Worm (Caenorhabditis elegans): ENCODE measurements around the gene K08E4.8.
A peak's percentile ranks its signal among the peaks of the same experiment; 100 is the strongest.

K08E4.8 gene

ce11 chrIV:12080807-12081206, 19.7 kb upstream of the K08E4.8 start:
- no peak for TF ChIP-seq elt-3 (tag; optimal IDR thresholded peaks at IDR 0.05)
- no peak for TF ChIP-seq F13H6.1 (tag; optimal IDR thresholded peaks at IDR 0.05)
- TF ChIP-seq ztf-1 (GFP tag; conservative IDR thresholded peaks at IDR 0.05) = no peak
- no peak for TF ChIP-seq dmd-4 (tag; optimal IDR thresholded peaks at IDR 0.05)
- TF ChIP-seq R02D3.7 (tag; optimal IDR thresholded peaks at IDR 0.05) = no peak
- no peak for TF ChIP-seq nhr-21 (tag; optimal IDR thresholded peaks at IDR 0.05)
- no peak for TF ChIP-seq gmeb-1 (tag; optimal IDR thresholded peaks at IDR 0.05)
- no peak for TF ChIP-seq unc-39 (tag; optimal IDR thresholded peaks at IDR 0.05)
- TF ChIP-seq mdl-1 (tag; optimal IDR thresholded peaks at IDR 0.05) = no peak
- TF ChIP-seq egl-27 (tag; optimal IDR thresholded peaks at IDR 0.05) = no peak
- TF ChIP-seq nhr-237 (tag; optimal IDR thresholded peaks at IDR 0.05) = no peak

DNA sequence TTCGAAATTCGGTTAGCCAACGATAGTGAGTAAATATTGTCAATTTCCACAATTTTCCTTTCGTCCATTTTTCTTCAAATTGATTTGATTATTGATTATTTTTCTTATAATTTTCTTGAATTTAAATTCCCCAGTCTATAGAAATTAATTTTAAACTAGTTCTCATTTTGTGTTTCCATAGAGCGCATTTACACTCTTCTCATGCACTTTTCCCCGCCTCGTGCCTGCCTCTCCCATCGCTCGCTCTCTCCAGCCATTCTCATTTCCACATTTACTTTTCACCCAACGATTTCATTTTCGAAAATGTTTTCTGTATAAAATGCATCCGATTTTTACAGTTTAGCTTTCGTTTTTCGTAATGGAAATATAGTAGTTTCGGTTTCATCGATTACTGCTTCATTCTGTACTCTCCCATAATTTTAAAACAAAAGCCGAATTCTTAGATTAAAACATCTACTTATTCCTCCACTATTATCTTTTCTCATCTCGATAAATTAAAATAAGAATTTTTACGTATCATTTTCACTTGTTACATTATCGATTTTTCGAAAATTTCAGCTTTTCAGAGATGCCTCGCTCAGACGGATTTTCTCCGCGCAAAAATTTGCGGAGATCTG, 17.9 kb upstream of the K08E4.8 start, which contains the start of gene lex-1:
Gene lex-1 (plus strand): TSS at position 567 of the 617 bp plus-strand sequence.
- TF ChIP-seq lin-13 (GFP tag; optimal IDR thresholded peaks at IDR 0.05) = peak; percentile 34
- peak; percentile 72 for TF ChIP-seq unc-55 (GFP tag; optimal IDR thresholded peaks at IDR 0.05)
- TF ChIP-seq unc-62 (GFP tag; optimal IDR thresholded peaks at IDR 0.05) = no peak
- peak; percentile 60 for TF ChIP-seq C34F6.9 (tag; optimal IDR thresholded peaks at IDR 0.05)
- no peak for TF ChIP-seq sma-9 (GFP tag; optimal IDR thresholded peaks at IDR 0.05)
- no peak for TF ChIP-seq sma-9 (tag; optimal IDR thresholded peaks at IDR 0.05)
- TF ChIP-seq ZK546.5 (tag; optimal IDR thresholded peaks at IDR 0.05) = no peak
- peak; percentile 10 for TF ChIP-seq crh-2 (tag; optimal IDR thresholded peaks at IDR 0.05)
- no peak for TF ChIP-seq skn-1 (tag; optimal IDR thresholded peaks at IDR 0.05)
- peak; percentile 71 for TF ChIP-seq nhr-129 (tag; optimal IDR thresholded peaks at IDR 0.05)
- TF ChIP-seq lsy-2 (tag; optimal IDR thresholded peaks at IDR 0.05) = peak in 1 of 2 experiments; percentile 66
- TF ChIP-seq mdl-1 (tag; optimal IDR thresholded peaks at IDR 0.05) = peak in 1 of 2 experiments; percentile 37
- TF ChIP-seq sma-3 (GFP tag; optimal IDR thresholded peaks at IDR 0.05) = no peak
- TF ChIP-seq fos-1 (tag; optimal IDR thresholded peaks at IDR 0.05) = peak; percentile 26
- TF ChIP-seq nhr-21 (tag; optimal IDR thresholded peaks at IDR 0.05) = no peak
- TF ChIP-seq gmeb-1 (tag; optimal IDR thresholded peaks at IDR 0.05) = peak; percentile 66

DNA sequence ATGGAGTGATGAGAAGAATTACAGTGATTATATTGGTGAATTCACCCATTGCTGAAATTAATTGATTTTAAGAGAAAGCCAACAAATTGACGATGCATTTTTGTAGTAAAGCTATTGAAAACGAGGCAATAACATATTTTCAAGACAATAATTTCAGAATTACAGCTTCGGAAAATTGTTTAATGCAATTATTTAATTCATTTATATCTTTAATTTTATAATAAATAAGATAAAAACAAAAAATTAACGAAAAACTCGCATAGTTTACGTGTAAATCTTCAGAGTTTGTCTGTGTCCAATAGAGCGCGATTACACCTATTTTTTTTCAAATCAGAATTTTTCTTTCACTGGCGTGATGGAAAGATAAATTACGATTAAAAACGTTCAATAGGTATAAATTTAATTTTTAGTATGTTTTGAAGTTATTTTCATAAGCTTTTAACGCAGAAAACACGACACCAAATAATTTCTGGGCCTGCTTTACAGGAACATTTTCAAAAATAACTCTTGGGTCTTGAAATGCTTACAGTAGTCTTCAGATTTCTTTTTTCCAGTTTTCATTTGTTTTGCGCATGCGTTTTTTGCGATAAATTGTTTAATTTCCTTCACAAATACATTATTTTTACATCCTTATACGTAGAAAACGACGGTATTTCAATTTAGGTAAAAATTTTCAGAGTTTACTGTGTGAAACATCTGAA, 17.1 kb upstream of the K08E4.8 start, which contains the start of gene tmed-1:
Gene tmed-1 (minus strand): TSS at position 51 of the 701 bp plus-strand sequence.
- no peak for TF ChIP-seq mbf-1 (tag; optimal IDR thresholded peaks at IDR 0.05)
- no peak for TF ChIP-seq elt-1 (tag; optimal IDR thresholded peaks at IDR 0.05)
- no peak for TF ChIP-seq peb-1 (tag; optimal IDR thresholded peaks at IDR 0.05)
- peak; percentile 20 for TF ChIP-seq C34F6.9 (tag; optimal IDR thresholded peaks at IDR 0.05)
- TF ChIP-seq unc-55 (GFP tag; optimal IDR thresholded peaks at IDR 0.05) = peak; percentile 18
- TF ChIP-seq lin-39 (tag; optimal IDR thresholded peaks at IDR 0.05) = no peak
- no peak for TF ChIP-seq ztf-11 (tag; optimal IDR thresholded peaks at IDR 0.05)
- no peak for TF ChIP-seq nhr-6 (tag; optimal IDR thresholded peaks at IDR 0.05)
- TF ChIP-seq gmeb-1 (tag; optimal IDR thresholded peaks at IDR 0.05) = no peak
- TF ChIP-seq nhr-129 (tag; optimal IDR thresholded peaks at IDR 0.05) = no peak
- TF ChIP-seq elt-3 (tag; optimal IDR thresholded peaks at IDR 0.05) = no peak
- no peak for TF ChIP-seq sem-4 (tag; optimal IDR thresholded peaks at IDR 0.05)
- TF ChIP-seq nhr-11 (tag; optimal IDR thresholded peaks at IDR 0.05) = no peak

DNA sequence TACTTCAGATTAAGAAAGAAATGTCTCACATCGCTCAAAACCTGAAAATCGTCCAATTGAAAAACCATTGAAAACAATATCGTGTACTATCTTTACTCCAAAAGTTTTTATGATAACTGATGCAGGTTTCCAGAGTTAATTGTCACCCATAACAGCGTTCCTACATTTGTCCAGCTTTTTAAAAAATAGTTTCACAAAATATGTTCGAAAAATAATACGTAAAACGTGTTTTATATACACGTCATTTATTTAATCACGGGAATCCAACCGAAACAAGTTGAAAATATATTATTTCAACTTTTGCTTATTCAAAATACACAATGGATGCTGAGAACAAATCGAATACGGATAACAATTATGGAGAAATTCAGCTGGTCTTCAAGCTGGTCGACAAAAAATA, 14.4 kb upstream of the K08E4.8 start, which contains the start of gene K08E4.7:
Gene K08E4.7 (plus strand): TSS at position 301 of the 400 bp plus-strand sequence.
- TF ChIP-seq ceh-16 (tag; optimal IDR thresholded peaks at IDR 0.05) (no peak), nhr-129 (tag; optimal IDR thresholded peaks at IDR 0.05) (no peak), nhr-77 (tag; optimal IDR thresholded peaks at IDR 0.05) (no peak), mdl-1 (tag; optimal IDR thresholded peaks at IDR 0.05) (no peak), nhr-11 (tag; optimal IDR thresholded peaks at IDR 0.05) (no peak), aly-2 (tag; optimal IDR thresholded peaks at IDR 0.05) (no peak), alr-1 (tag; optimal IDR thresholded peaks at IDR 0.05) (no peak), nhr-10 (tag; optimal IDR thresholded peaks at IDR 0.05) (no peak), unc-62 (GFP tag; optimal IDR thresholded peaks at IDR 0.05) (no peak), unc-39 (tag; optimal IDR thresholded peaks at IDR 0.05) (no peak), nhr-21 (tag; optimal IDR thresholded peaks at IDR 0.05) (no peak), lin-13 (GFP tag; optimal IDR thresholded peaks at IDR 0.05) (no peak), C34F6.9 (tag; optimal IDR thresholded peaks at IDR 0.05) (no peak)
